Fruit fly (Drosophila melanogaster) whole organism, adult: ENCODE measurements around the gene polybromo.

Experiments
- CG11617 ChIP-seq: fragments of 200-800 bp; sonication (Bioruptor generic); optimal IDR thresholded peaks from 2 replicates; lab custom pipeline; 2017; ENCODE audit warnings: mild to moderate bottlenecking, missing biosample characterization, missing genetic modification reagents, missing genetic modification characterization
- CG12768 ChIP-seq: fragments of 200-800 bp; sonication (Bioruptor generic); optimal IDR thresholded peaks from 2 replicates; lab custom pipeline; 2017; ENCODE audit warnings: missing biosample characterization, missing genetic modification characterization, mild to moderate bottlenecking, moderate library complexity, missing genetic modification reagents
- CG1620 ChIP-seq: fragments of 200-800 bp; sonication (Bioruptor generic); optimal IDR thresholded peaks from 2 replicates; lab custom pipeline; 2016; ENCODE audit warnings: missing biosample characterization, missing genetic modification characterization
- CG7045 ChIP-seq: fragments of 200-800 bp; sonication (Bioruptor generic); optimal IDR thresholded peaks from 2 replicates; lab custom pipeline; 2017; ENCODE audit warnings: missing biosample characterization, mild to moderate bottlenecking, missing genetic modification characterization
- CG7101 ChIP-seq: fragments of 200-800 bp; sonication (Bioruptor generic); optimal IDR thresholded peaks from 2 replicates; lab custom pipeline; 2018; ENCODE audit warnings: missing biosample characterization, mild to moderate bottlenecking, missing genetic modification characterization, moderate library complexity
- Clk ChIP-seq: fragments of 200-800 bp; sonication (Bioruptor generic); optimal IDR thresholded peaks from 2 replicates; lab custom pipeline; 2017; ENCODE audit warnings: missing biosample characterization, missing genetic modification characterization
- Crg-1 ChIP-seq: fragments of 200-800 bp; sonication (Bioruptor generic); optimal IDR thresholded peaks from 2 replicates; lab custom pipeline; 2016; ENCODE audit warnings: missing biosample characterization, missing genetic modification characterization
- bab1 ChIP-seq: fragments of 200-800 bp; sonication (Bioruptor generic); optimal IDR thresholded peaks from 3 replicates; lab custom pipeline; 2019; ENCODE audit warnings: missing biosample characterization, mild to moderate bottlenecking, missing genetic modification characterization, moderate library complexity
- cic ChIP-seq: fragments of 200-800 bp; sonication (Bioruptor generic); optimal IDR thresholded peaks from 2 replicates; lab custom pipeline; 2017; ENCODE audit warnings: missing biosample characterization, mild to moderate bottlenecking, missing genetic modification characterization, moderate library complexity
- cnc ChIP-seq, 2 experiments: fragments of >200 bp; optimal IDR thresholded peaks; 2 replicates each; lab custom pipeline; 2017
- ovo ChIP-seq: fragments of 200-800 bp; sonication (Bioruptor generic); optimal IDR thresholded peaks from 2 replicates; lab custom pipeline; 2016; ENCODE audit warnings: missing biosample characterization, missing genetic modification characterization
- tj ChIP-seq: fragments of 200-800 bp; sonication (Bioruptor generic); optimal IDR thresholded peaks from 3 replicates; lab custom pipeline; 2017; ENCODE audit warnings: missing biosample characterization, mild to moderate bottlenecking, missing genetic modification characterization, moderate library complexity

dm6 chr3R:24805048-24805447, at the start of gene polybromo:
- TF ChIP-seq Clk (GFP tag; lab: Kevin White, UChicago) (no peak), cic (GFP tag; lab: Kevin White, UChicago) (no peak), CG12768 (GFP tag; lab: Kevin White, UChicago) (no peak), bab1 (GFP tag; lab: Kevin White, UChicago) (peak; percentile 33), CG7101 (tag; lab: Kevin White, UChicago) (no peak), CG7045 (GFP tag; lab: Kevin White, UChicago) (no peak), cnc (optimal IDR thresholded peaks at IDR 0.05; lab: Kevin White, UChicago) (no peak), ovo (GFP tag; lab: Kevin White, UChicago) (no peak), CG11617 (no peak), CG1620 (GFP tag; lab: Kevin White, UChicago) (no peak), Crg-1 (GFP tag; lab: Kevin White, UChicago) (no peak), tj (GFP tag; lab: Kevin White, UChicago) (no peak)
